Worm (Caenorhabditis elegans) whole organism, late embryonic: ENCODE data around the gene F01D5.7.

Source experiments
- C38D4.7 ChIP-seq: fragments of 200-800 bp; sonication (Bioruptor generic); optimal IDR thresholded peaks from 2 replicates; lab custom pipeline; 2018; ENCODE audit warnings: mild to moderate bottlenecking, missing genetic modification characterization, moderate library complexity, missing compliant biosample characterization
- T23F11.4 ChIP-seq: fragments of 200-800 bp; sonication (Bioruptor generic); optimal IDR thresholded peaks from 2 replicates; lab custom pipeline; 2018; ENCODE audit warnings: mild to moderate bottlenecking, missing genetic modification characterization, missing compliant biosample characterization
- ama-1 ChIP-seq: fragments of 150-350 bp; optimal IDR thresholded peaks from 2 replicates; lab custom pipeline; 2014
- ceh-22 ChIP-seq: sonication (generic microtip); optimal IDR thresholded peaks from 2 replicates; lab custom pipeline; 2017; ENCODE audit warnings: missing biosample characterization, missing genetic modification characterization
- ceh-34 ChIP-seq: sonication (generic microtip); optimal IDR thresholded peaks from 2 replicates; lab custom pipeline; 2016; ENCODE audit warnings: mild to moderate bottlenecking, missing genetic modification characterization, missing compliant biosample characterization
- elt-2 ChIP-seq: sonication (generic microtip); optimal IDR thresholded peaks from 2 replicates; lab custom pipeline; 2016; ENCODE audit warnings: missing genetic modification reagents, missing genetic modification characterization, missing compliant biosample characterization
- nfya-1 ChIP-seq: sonication (generic microtip); optimal IDR thresholded peaks from 2 replicates; lab custom pipeline; 2017; ENCODE audit warnings: missing genetic modification characterization, mild to moderate bottlenecking, missing compliant biosample characterization, antibody characterized with exemption, moderate library complexity
- pag-3 ChIP-seq: sonication (generic microtip); optimal IDR thresholded peaks from 2 replicates; lab custom pipeline; 2016; ENCODE audit warnings: missing compliant biosample characterization, missing genetic modification characterization, borderline replicate concordance
- pha-4 ChIP-seq: fragments of 150-350 bp; optimal IDR thresholded peaks from 2 replicates; lab custom pipeline; 2018; ENCODE audit warnings: missing biosample characterization, missing genetic modification reagents, missing genetic modification characterization
- rnt-1 ChIP-seq: sonication (generic microtip); optimal IDR thresholded peaks from 2 replicates; lab custom pipeline; 2016; ENCODE audit warnings: missing genetic modification characterization, missing compliant biosample characterization
- tbx-2 ChIP-seq: sonication (generic microtip); optimal IDR thresholded peaks from 2 replicates; lab custom pipeline; 2016; ENCODE audit warnings: missing genetic modification characterization, missing compliant biosample characterization

DNA sequence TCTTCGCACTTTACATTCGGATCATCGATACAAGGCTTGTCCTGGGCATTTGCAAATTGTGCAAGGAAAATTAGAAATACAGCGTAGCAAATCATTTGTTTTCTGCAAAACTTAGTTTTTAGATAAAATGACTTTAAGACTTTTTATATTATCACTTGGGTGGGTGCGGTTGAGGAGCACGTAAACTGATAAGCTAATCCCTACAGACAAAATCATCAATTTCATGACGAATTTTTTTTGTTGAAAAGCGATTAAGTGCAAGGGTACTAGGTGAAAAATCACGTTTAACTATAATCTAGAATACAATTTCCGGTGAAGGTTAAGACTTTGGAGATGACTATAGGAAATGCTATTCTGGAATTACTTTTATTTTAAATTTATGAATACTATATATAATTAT is 11.0 kb upstream of the F01D5.7 start, which contains the start of gene F01D5.1:
- TF ChIP-seq C38D4.7 (GFP tag; lab: Kevin White, UChicago) (no peak), pag-3 (tag; lab: Kevin White, UChicago) (no peak), T23F11.4 (GFP tag; lab: Kevin White, UChicago) (no peak), elt-2 (tag; lab: Kevin White, UChicago) (no peak), pha-4 (no peak), ama-1 (lab: Kevin White, UChicago) (no peak), ceh-34 (tag; lab: Kevin White, UChicago) (no peak), tbx-2 (no peak), rnt-1 (tag; lab: Kevin White, UChicago) (no peak), ceh-22 (tag; lab: Kevin White, UChicago) (no peak), nfya-1 (tag; lab: Kevin White, UChicago) (no peak)
